Fruit fly (Drosophila melanogaster) whole organism, embryonic: Measurements from ENCODE around the gene IntS2.

Experiments
- Ada2b ChIP-seq: fragments of 200-800 bp; sonication (Bioruptor generic); IDR thresholded peaks from 2 replicates; pipeline ENCODE4 v1.3.6; 2022; ENCODE audit warnings: missing biosample characterization, missing genetic modification characterization
- Adf1 ChIP-seq: fragments of 200-800 bp; sonication (Bioruptor generic); IDR thresholded peaks from 2 replicates; pipeline ENCODE4 v1.3.6; 2022; ENCODE audit warnings: missing biosample characterization, missing genetic modification characterization
- Atf6 ChIP-seq: fragments of 200-800 bp; sonication (Bioruptor generic); IDR thresholded peaks from 2 replicates; pipeline ENCODE4 v1.3.6; 2022; ENCODE audit warnings: missing biosample characterization, missing genetic modification characterization
- B-H1 ChIP-seq: fragments of 200-800 bp; sonication (Bioruptor generic); IDR thresholded peaks from 3 replicates; pipeline ENCODE4 v1.3.6; 2022; ENCODE audit warnings: missing biosample characterization, missing genetic modification characterization
- Bgb ChIP-seq: fragments of 200-800 bp; sonication (Bioruptor generic); IDR thresholded peaks from 2 replicates; pipeline ENCODE4 v1.3.6; 2022; ENCODE audit warnings: missing biosample characterization, missing genetic modification characterization; ENCODE audit not compliant: partially characterized antibody
- CG11504 ChIP-seq: fragments of 200-800 bp; sonication (Bioruptor generic); optimal IDR thresholded peaks from 3 replicates; lab custom pipeline; 2019; ENCODE audit warnings: missing biosample characterization, mild to moderate bottlenecking, missing genetic modification characterization, moderate library complexity
- CG12391 ChIP-seq: fragments of 200-800 bp; sonication (Bioruptor generic); optimal IDR thresholded peaks from 3 replicates; lab custom pipeline; 2018; ENCODE audit warnings: missing biosample characterization, mild to moderate bottlenecking, missing genetic modification characterization, moderate library complexity
- CG12659 ChIP-seq: fragments of 200-800 bp; sonication (Bioruptor generic); optimal IDR thresholded peaks from 3 replicates; lab custom pipeline; 2017; ENCODE audit warnings: mild to moderate bottlenecking, missing biosample characterization, missing genetic modification reagents, missing genetic modification characterization
- CG13123 ChIP-seq: fragments of 200-800 bp; sonication (Bioruptor generic); optimal IDR thresholded peaks from 2 replicates; lab custom pipeline; 2016; ENCODE audit warnings: missing biosample characterization, missing genetic modification characterization
- CG15011 ChIP-seq: fragments of 200-800 bp; sonication (Bioruptor generic); optimal IDR thresholded peaks from 3 replicates; lab custom pipeline; 2018; ENCODE audit warnings: missing biosample characterization, mild to moderate bottlenecking, missing genetic modification characterization
- CG1647 ChIP-seq: fragments of 200-800 bp; sonication (Bioruptor generic); optimal IDR thresholded peaks from 3 replicates; lab custom pipeline; 2016; ENCODE audit warnings: missing biosample characterization, missing genetic modification characterization
- CG18764 ChIP-seq: fragments of 200-800 bp; sonication (Bioruptor generic); optimal IDR thresholded peaks from 3 replicates; lab custom pipeline; 2016; ENCODE audit warnings: missing biosample characterization, missing genetic modification characterization
- CG2712 ChIP-seq: fragments of 200-800 bp; optimal IDR thresholded peaks from 3 replicates; lab custom pipeline; 2019; ENCODE audit warnings: missing biosample characterization, mild to moderate bottlenecking, missing genetic modification characterization, moderate library complexity
- CG2889 ChIP-seq: fragments of 200-800 bp; sonication (Bioruptor generic); IDR thresholded peaks from 3 replicates; pipeline ENCODE4 v1.3.6; 2022; ENCODE audit warnings: missing biosample characterization, missing genetic modification characterization
- CG3065 ChIP-seq: fragments of 200-800 bp; sonication (Bioruptor generic); optimal IDR thresholded peaks from 2 replicates; lab custom pipeline; 2016; ENCODE audit warnings: missing biosample characterization, missing genetic modification characterization
- CG31441 ChIP-seq: fragments of 200-800 bp; sonication (Bioruptor generic); IDR thresholded peaks from 2 replicates; pipeline ENCODE4 v1.3.6; 2022; ENCODE audit warnings: missing biosample characterization, missing genetic modification characterization
- CG33557 ChIP-seq: fragments of 200-800 bp; sonication (Bioruptor generic); optimal IDR thresholded peaks from 2 replicates; lab custom pipeline; 2019; ENCODE audit warnings: missing biosample characterization, mild to moderate bottlenecking, missing genetic modification characterization, moderate library complexity
- CG4328 ChIP-seq: fragments of 200-800 bp; sonication (Bioruptor generic); optimal IDR thresholded peaks from 3 replicates; lab custom pipeline; 2017; ENCODE audit warnings: missing biosample characterization, missing genetic modification reagents, missing genetic modification characterization
- CG4707 ChIP-seq: fragments of 200-800 bp; sonication (Bioruptor generic); optimal IDR thresholded peaks from 2 replicates; lab custom pipeline; 2018; ENCODE audit warnings: missing biosample characterization, mild to moderate bottlenecking, missing genetic modification characterization, moderate library complexity
- CG7357 ChIP-seq: fragments of 200-800 bp; sonication (Bioruptor generic); IDR thresholded peaks from 3 replicates; pipeline ENCODE4 v1.3.6; 2022; ENCODE audit warnings: missing biosample characterization, missing genetic modification characterization
- CG7745 ChIP-seq: fragments of 200-800 bp; sonication (Bioruptor generic); optimal IDR thresholded peaks from 2 replicates; lab custom pipeline; 2018; ENCODE audit warnings: missing biosample characterization, mild to moderate bottlenecking, missing genetic modification characterization, moderate library complexity
- CG7963 ChIP-seq: fragments of 200-800 bp; sonication (Bioruptor generic); IDR thresholded peaks from 3 replicates; pipeline ENCODE4 v1.3.6; 2022; ENCODE audit warnings: missing biosample characterization, missing genetic modification characterization; ENCODE audit not compliant: partially characterized antibody
- CG8478 ChIP-seq: fragments of >200 bp; optimal IDR thresholded peaks from 2 replicates; lab custom pipeline; 2018
- D19B ChIP-seq: fragments of 200-800 bp; sonication (Bioruptor generic); optimal IDR thresholded peaks from 2 replicates; lab custom pipeline; 2017; ENCODE audit warnings: missing biosample characterization, mild to moderate bottlenecking, missing genetic modification characterization
- Dad ChIP-seq: fragments of 200-800 bp; sonication (Bioruptor generic); optimal IDR thresholded peaks from 3 replicates; lab custom pipeline; 2016; ENCODE audit warnings: missing biosample characterization, missing genetic modification characterization
- Dip2 ChIP-seq: fragments of 200-800 bp; sonication (Bioruptor generic); IDR thresholded peaks from 2 replicates; pipeline ENCODE4 v1.3.6; 2022; ENCODE audit warnings: missing biosample characterization, missing genetic modification characterization
- H15 ChIP-seq: fragments of 200-800 bp; sonication (Bioruptor generic); IDR thresholded peaks from 3 replicates; pipeline ENCODE4 v1.3.6; 2022; ENCODE audit warnings: missing biosample characterization, missing genetic modification characterization
- HmgZ ChIP-seq: fragments of 200-800 bp; sonication (Bioruptor generic); optimal IDR thresholded peaks from 2 replicates; lab custom pipeline; 2018; ENCODE audit warnings: missing biosample characterization, mild to moderate bottlenecking, missing genetic modification characterization
- Hr39 ChIP-seq: fragments of >200 bp; optimal IDR thresholded peaks from 2 replicates; lab custom pipeline; 2017
- Kr ChIP-seq: fragments of 200-800 bp; sonication (Bioruptor generic); optimal IDR thresholded peaks from 2 replicates; lab custom pipeline; 2017; ENCODE audit warnings: missing biosample characterization, mild to moderate bottlenecking, missing genetic modification characterization
- NC2β ChIP-seq: fragments of 200-800 bp; sonication (Bioruptor generic); optimal IDR thresholded peaks from 2 replicates; lab custom pipeline; 2016; ENCODE audit warnings: missing biosample characterization, missing genetic modification characterization
- NfI ChIP-seq: fragments of 200-800 bp; sonication (Bioruptor generic); optimal IDR thresholded peaks from 3 replicates; lab custom pipeline; 2018; ENCODE audit warnings: missing biosample characterization, mild to moderate bottlenecking, missing genetic modification characterization, moderate library complexity
- Ptx1 ChIP-seq: fragments of 200-800 bp; sonication (Bioruptor generic); IDR thresholded peaks from 2 replicates; pipeline ENCODE4 v1.3.6; 2022; ENCODE audit warnings: missing biosample characterization, missing genetic modification characterization
- Ssrp ChIP-seq: fragments of 200-800 bp; sonication (Bioruptor generic); optimal IDR thresholded peaks from 2 replicates; lab custom pipeline; 2018; ENCODE audit warnings: missing biosample characterization, mild to moderate bottlenecking, missing genetic modification characterization, moderate library complexity
- TFAM ChIP-seq: fragments of 200-800 bp; sonication (Bioruptor generic); optimal IDR thresholded peaks from 2 replicates; lab custom pipeline; 2017; ENCODE audit warnings: missing biosample characterization, missing genetic modification characterization, inconsistent platforms
- Xrp1 ChIP-seq: fragments of 200-800 bp; sonication (Bioruptor generic); IDR thresholded peaks from 2 replicates; pipeline ENCODE4 v1.3.6; 2022; ENCODE audit warnings: missing biosample characterization, missing genetic modification characterization
- da ChIP-seq: fragments of 200-800 bp; sonication (Bioruptor generic); optimal IDR thresholded peaks from 2 replicates; lab custom pipeline; 2016; ENCODE audit warnings: missing biosample characterization, missing genetic modification characterization
- dan ChIP-seq: fragments of 200-800 bp; sonication (Bioruptor generic); IDR thresholded peaks from 2 replicates; pipeline ENCODE4 v1.3.6; 2022; ENCODE audit warnings: missing biosample characterization, missing genetic modification characterization
- dmrt11E ChIP-seq: fragments of 200-800 bp; sonication (Bioruptor generic); optimal IDR thresholded peaks from 3 replicates; lab custom pipeline; 2018; ENCODE audit warnings: missing biosample characterization, mild to moderate bottlenecking, missing genetic modification characterization, moderate library complexity
- dpn ChIP-seq, 2 experiments: fragments of 200-800 bp; sonication (Bioruptor generic); optimal IDR thresholded peaks; 3 replicates each; lab custom pipeline; 2016; ENCODE audit warnings: missing biosample characterization in 2 of 2, missing genetic modification characterization in 2 of 2
- fd64A ChIP-seq: fragments of 200-800 bp; sonication (Bioruptor generic); optimal IDR thresholded peaks from 3 replicates; lab custom pipeline; 2018; ENCODE audit warnings: missing biosample characterization, mild to moderate bottlenecking, missing genetic modification characterization
- luna ChIP-seq: fragments of 200-800 bp; sonication (Bioruptor generic); optimal IDR thresholded peaks from 2 replicates; lab custom pipeline; 2016; ENCODE audit warnings: missing biosample characterization, missing genetic modification characterization
- peb ChIP-seq: fragments of 200-800 bp; sonication (Bioruptor generic); IDR thresholded peaks from 2 replicates; pipeline ENCODE4 v1.3.6; 2022; ENCODE audit warnings: missing biosample characterization, missing genetic modification characterization
- pho ChIP-seq: fragments of 200-800 bp; sonication (Bioruptor generic); optimal IDR thresholded peaks from 2 replicates; lab custom pipeline; 2016; ENCODE audit warnings: missing biosample characterization, missing genetic modification characterization
- phol ChIP-seq: fragments of 200-800 bp; sonication (Bioruptor generic); optimal IDR thresholded peaks from 3 replicates; lab custom pipeline; 2018; ENCODE audit warnings: missing biosample characterization, mild to moderate bottlenecking, missing genetic modification characterization, moderate library complexity
- seq ChIP-seq: fragments of 200-800 bp; sonication (Bioruptor generic); IDR thresholded peaks from 2 replicates; pipeline ENCODE4 v1.3.6; 2022; ENCODE audit warnings: missing biosample characterization, missing genetic modification characterization
- shn ChIP-seq: fragments of 200-800 bp; sonication (Bioruptor generic); optimal IDR thresholded peaks from 3 replicates; lab custom pipeline; 2016; ENCODE audit warnings: missing biosample characterization, missing genetic modification characterization
- sim ChIP-seq: fragments of 200-800 bp; sonication (Bioruptor generic); IDR thresholded peaks from 2 replicates; pipeline ENCODE4 v1.3.6; 2022; ENCODE audit warnings: missing biosample characterization, missing genetic modification characterization
- slbo ChIP-seq: fragments of 200-800 bp; sonication (Bioruptor generic); IDR thresholded peaks from 2 replicates; pipeline ENCODE4 v1.3.6; 2022; ENCODE audit warnings: missing biosample characterization, missing genetic modification characterization
- vnd ChIP-seq: fragments of 200-800 bp; sonication (Bioruptor generic); IDR thresholded peaks from 3 replicates; pipeline ENCODE4 v1.3.6; 2022; ENCODE audit warnings: missing biosample characterization, missing genetic modification characterization; ENCODE audit not compliant: partially characterized antibody
- zf30C ChIP-seq: fragments of 200-800 bp; sonication (Bioruptor generic); optimal IDR thresholded peaks from 3 replicates; lab custom pipeline; 2018; ENCODE audit warnings: missing biosample characterization, mild to moderate bottlenecking, missing genetic modification characterization

IntS2 gene

dm6 chrX:17631996-17632612 lies 24.5 kb downstream of the IntS2 start, which contains the start of the genes corolla and ND-24 (continued):
- TF ChIP-seq CG4707 (GFP tag; lab: Kevin White, UChicago), result no peak
- peak; percentile 86 for TF ChIP-seq H15 (GFP tag; lab: Robert Waterston, UW)
- TF ChIP-seq CG33557 (GFP tag; lab: Kevin White, UChicago), result peak; percentile 60
- no peak for TF ChIP-seq fd64A (GFP tag; lab: Kevin White, UChicago)
- TF ChIP-seq NfI, result peak; percentile 81
- peak; percentile 46; the same call in 1 of the 2 replicates for TF ChIP-seq dan (GFP tag; lab: Robert Waterston, UW)
- TF ChIP-seq D19B (GFP tag; lab: Kevin White, UChicago), result peak; percentile 23
- TF ChIP-seq dpn (GFP tag; optimal IDR thresholded peaks at IDR 0.05; lab: Kevin White, UChicago), result peak; percentile 87 to 89
- no peak for TF ChIP-seq CG15011 (GFP tag; lab: Kevin White, UChicago)
- TF ChIP-seq Ptx1 (GFP tag; lab: Robert Waterston, UW), result peak; percentile 92
- peak; percentile 69 for TF ChIP-seq shn (GFP tag; lab: Kevin White, UChicago)
- TF ChIP-seq phol (tag; lab: Kevin White, UChicago), result peak; percentile 83
- peak; percentile 81 for TF ChIP-seq dmrt11E (tag; lab: Kevin White, UChicago)
- TF ChIP-seq peb (GFP tag; lab: Robert Waterston, UW), result peak; percentile 84
- TF ChIP-seq CG7963 (GFP tag; lab: Robert Waterston, UW), result peak; percentile 70
- TF ChIP-seq CG2889 (GFP tag; lab: Robert Waterston, UW), result peak; percentile 84
- TF ChIP-seq CG8478 (lab: Kevin White, UChicago), result no peak
- peak; percentile 75 for TF ChIP-seq HmgZ (tag; lab: Kevin White, UChicago)
- peak; percentile 87 for TF ChIP-seq CG1647 (GFP tag; lab: Kevin White, UChicago)
- TF ChIP-seq CG4328 (GFP tag; lab: Kevin White, UChicago), result peak; percentile 63
- peak; percentile 85 for TF ChIP-seq vnd
- peak; percentile 64 for TF ChIP-seq luna
- TF ChIP-seq Xrp1 (GFP tag; lab: Robert Waterston, UW), result peak; percentile 92
- TF ChIP-seq B-H1 (GFP tag; lab: Robert Waterston, UW), result peak; percentile 82
- TF ChIP-seq CG11504 (tag; lab: Kevin White, UChicago), result no peak
- peak; percentile 95 for TF ChIP-seq slbo (GFP tag; lab: Robert Waterston, UW)
- no peak for TF ChIP-seq Dip2 (GFP tag; lab: Robert Waterston, UW)
- no peak for TF ChIP-seq TFAM
- TF ChIP-seq CG7357 (GFP tag; lab: Robert Waterston, UW), result peak; percentile 61; the same call in 1 of the 3 replicates
- peak; percentile 76 for TF ChIP-seq CG13123 (GFP tag; lab: Kevin White, UChicago)
- TF ChIP-seq CG3065 (GFP tag; lab: Kevin White, UChicago), result peak; percentile 59
- peak; percentile 69 for TF ChIP-seq seq (GFP tag; lab: Robert Waterston, UW)
- peak; percentile 75 for TF ChIP-seq NC2β (GFP tag; lab: Kevin White, UChicago)
- peak; percentile 82 for TF ChIP-seq Bgb
- peak; percentile 80 for TF ChIP-seq Ssrp
- TF ChIP-seq CG12659 (GFP tag; lab: Kevin White, UChicago), result peak; percentile 87
- peak; percentile 67 for TF ChIP-seq Adf1 (GFP tag; lab: Robert Waterston, UW)
- peak; percentile 82 for TF ChIP-seq Ada2b (GFP tag; lab: Robert Waterston, UW)
- TF ChIP-seq Hr39 (lab: Kevin White, UChicago), result no peak
- TF ChIP-seq CG12391 (tag; lab: Kevin White, UChicago), result peak; percentile 92
- TF ChIP-seq zf30C (GFP tag; lab: Kevin White, UChicago), result no peak
- TF ChIP-seq CG7745, result no peak
- peak; percentile 71 for TF ChIP-seq Dad (GFP tag; lab: Kevin White, UChicago)
- TF ChIP-seq da (GFP tag; lab: Kevin White, UChicago), result peak; percentile 48
- TF ChIP-seq CG18764 (GFP tag; lab: Kevin White, UChicago), result peak; percentile 75
- TF ChIP-seq Kr, result no peak
- TF ChIP-seq sim (GFP tag; lab: Robert Waterston, UW), result peak; percentile 79
- peak; percentile 83 for TF ChIP-seq CG2712
- TF ChIP-seq pho (GFP tag; lab: Kevin White, UChicago), result peak; percentile 88
- peak; percentile 87 for TF ChIP-seq Atf6 (GFP tag; lab: Robert Waterston, UW)
- TF ChIP-seq CG31441, result no peak; the same call in none of the 2 replicates
